Worm (Caenorhabditis elegans) whole organism, midembryonic: ENCODE measurements around the gene F55C12.19.

Experiments used
- T22C8.4 ChIP-seq: fragments of 200-800 bp; sonication (Bioruptor generic); IDR thresholded peaks from 2 replicates; pipeline ENCODE4 v1.3.6; 2022; ENCODE audit warnings: missing genetic modification characterization, missing compliant biosample characterization
- cog-1 ChIP-seq: sonication (generic microtip); optimal IDR thresholded peaks from 2 replicates; lab custom pipeline; 2016; ENCODE audit warnings: missing genetic modification characterization, missing compliant biosample characterization
- flt-1 ChIP-seq: fragments of 200-800 bp; sonication (Bioruptor generic); IDR thresholded peaks from 2 replicates; pipeline ENCODE4 v1.3.6; 2022; ENCODE audit warnings: missing genetic modification characterization, missing compliant biosample characterization
- klf-2 ChIP-seq: fragments of 200-800 bp; sonication (Bioruptor generic); conservative IDR thresholded peaks from 2 replicates; pipeline ENCODE4 v1.3.6; 2022; ENCODE audit warnings: missing genetic modification reagents, missing genetic modification characterization, missing compliant biosample characterization
- med-1 ChIP-seq: sonication (generic microtip); optimal IDR thresholded peaks from 2 replicates; lab custom pipeline; 2017; ENCODE audit warnings: missing genetic modification characterization, mild to moderate bottlenecking, missing compliant biosample characterization, antibody characterized with exemption, missing genetic modification reagents; ENCODE audit not compliant: insufficient read depth
- ref-1 ChIP-seq: fragments of 200-800 bp; sonication (Bioruptor generic); conservative IDR thresholded peaks from 2 replicates; pipeline ENCODE4 v1.3.6; 2022; ENCODE audit warnings: missing genetic modification reagents, missing genetic modification characterization, missing compliant biosample characterization
- tab-1 ChIP-seq: fragments of 200-800 bp; sonication (Bioruptor generic); IDR thresholded peaks from 2 replicates; pipeline ENCODE4 v1.3.6; 2022; ENCODE audit warnings: missing genetic modification characterization, missing compliant biosample characterization
- ztf-23 ChIP-seq: fragments of 200-800 bp; sonication (Bioruptor generic); IDR thresholded peaks from 2 replicates; pipeline ENCODE4 v1.3.6; 2022; ENCODE audit warnings: missing genetic modification reagents, missing genetic modification characterization, missing compliant biosample characterization
- ztf-29 ChIP-seq: fragments of 200-800 bp; sonication (Bioruptor generic); IDR thresholded peaks from 2 replicates; pipeline ENCODE4 v1.3.6; 2022; ENCODE audit warnings: missing genetic modification reagents, missing genetic modification characterization, missing compliant biosample characterization

F55C12.19 gene

DNA sequence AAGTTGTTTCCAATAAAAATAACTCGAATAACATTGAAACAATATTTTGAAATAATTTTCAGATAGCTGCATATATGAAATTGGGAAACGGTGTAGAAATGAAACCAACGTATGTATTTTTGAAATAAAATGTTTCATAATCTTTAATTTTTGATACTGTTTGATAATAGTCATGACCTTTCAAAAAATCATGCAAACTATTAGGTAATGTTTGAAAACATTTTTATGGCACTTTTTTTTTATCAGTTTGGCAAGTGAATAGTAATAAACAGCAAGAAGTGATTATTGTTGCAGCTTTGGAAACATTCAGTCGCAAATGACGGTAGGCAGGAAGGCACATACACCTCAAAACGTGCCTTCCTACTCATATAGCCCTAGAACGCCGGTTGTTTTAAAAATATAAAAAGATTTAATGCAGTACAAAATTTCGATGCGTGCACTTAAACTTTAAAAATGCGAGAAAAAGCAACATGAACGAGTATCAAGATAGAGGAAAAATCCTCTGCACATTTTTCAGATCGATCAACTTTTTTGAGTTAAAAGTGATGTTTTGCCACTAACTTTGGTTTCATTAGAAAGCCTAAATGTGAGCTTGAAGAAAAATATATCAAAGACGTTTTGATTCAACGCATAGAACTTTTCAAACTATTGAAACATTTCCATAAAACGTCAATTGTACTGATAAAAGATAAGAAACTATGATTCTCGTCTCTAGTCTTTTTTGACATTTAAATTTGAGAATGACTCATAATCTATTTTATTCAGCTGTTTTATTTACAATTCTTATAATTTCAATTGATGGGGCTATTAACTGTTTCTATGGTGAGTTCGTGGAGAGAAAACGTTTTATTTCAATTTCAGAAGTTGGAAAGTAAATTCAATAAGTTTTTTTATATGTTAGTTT, at the start of gene F55C12.19:
TSS of gene F55C12.19 (plus strand) at position 735 of the 904 bp plus-strand sequence.
- no peak for TF ChIP-seq ztf-23 (GFP tag; lab: Robert Waterston, UW)
- TF ChIP-seq ztf-29 (GFP tag; lab: Robert Waterston, UW), result no peak

- TF ChIP-seq cog-1 (tag; lab: Kevin White, UChicago) (no peak), med-1 (no peak), ztf-23 (GFP tag; lab: Robert Waterston, UW) (no peak), klf-2 (GFP tag; lab: Robert Waterston, UW) (no peak), flt-1 (GFP tag; lab: Robert Waterston, UW) (no peak), tab-1 (GFP tag; lab: Robert Waterston, UW) (no peak), ztf-29 (GFP tag; lab: Robert Waterston, UW) (no peak), ref-1 (GFP tag; lab: Robert Waterston, UW) (no peak), T22C8.4 (GFP tag; lab: Robert Waterston, UW) (no peak)
Observed at ce11 chrII:5816346-5816745, 49.6 kb upstream of the F55C12.19 start, which contains the start of gene ZK1248.20. Gene ZK1248.20 (plus strand): TSS chrII:5816646.

ce11 chrII:5818298-5818697, 47.6 kb upstream of the F55C12.19 start, which contains the start of gene ZK1248.4:
Gene ZK1248.4 (plus strand): TSS chrII:5818598.
- TF ChIP-seq klf-2 (GFP tag; lab: Robert Waterston, UW), result no peak

DNA sequence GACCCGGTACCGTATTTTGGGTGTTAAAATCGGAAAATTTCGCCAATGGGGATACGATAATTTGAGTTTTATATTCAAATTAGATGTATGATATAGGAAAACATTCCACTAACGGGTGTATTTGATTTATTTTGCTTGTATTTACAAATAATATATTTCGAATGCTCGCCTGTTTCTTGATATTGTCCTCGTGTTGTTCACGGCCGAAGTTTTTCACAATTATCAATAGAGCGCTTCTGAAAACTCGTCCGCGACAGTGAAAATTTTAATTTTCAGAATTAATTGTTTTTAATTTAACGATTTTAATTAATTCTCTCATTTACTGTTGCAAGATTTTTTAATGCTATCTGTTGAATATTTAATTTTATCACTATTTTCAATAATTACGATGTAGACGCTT, 46.3 kb upstream of the F55C12.19 start:
- TF ChIP-seq ref-1 (GFP tag; lab: Robert Waterston, UW) (no peak), cog-1 (tag; lab: Kevin White, UChicago) (no peak), ztf-23 (GFP tag; lab: Robert Waterston, UW) (0 out of 2 replicates have a peak, but pooled peaks have one; percentile 48), flt-1 (GFP tag; lab: Robert Waterston, UW) (peak; percentile 52; the same call in 1 of the 2 replicates)

ce11 chrII:5820282-5820762, 45.6 kb upstream of the F55C12.19 start, which contains the start of gene ehs-1:
Gene ehs-1 (plus strand): TSS chrII:5820712.
- no peak for TF ChIP-seq ref-1 (GFP tag; lab: Robert Waterston, UW)
- TF ChIP-seq cog-1 (tag; lab: Kevin White, UChicago), result no peak
- TF ChIP-seq med-1, result no peak
- no peak for TF ChIP-seq ztf-23 (GFP tag; lab: Robert Waterston, UW)
- TF ChIP-seq T22C8.4 (GFP tag; lab: Robert Waterston, UW), result no peak
- no peak for TF ChIP-seq klf-2 (GFP tag; lab: Robert Waterston, UW)
- TF ChIP-seq flt-1 (GFP tag; lab: Robert Waterston, UW), result no peak
- no peak for TF ChIP-seq ztf-29 (GFP tag; lab: Robert Waterston, UW)
- no peak for TF ChIP-seq tab-1 (GFP tag; lab: Robert Waterston, UW)

DNA sequence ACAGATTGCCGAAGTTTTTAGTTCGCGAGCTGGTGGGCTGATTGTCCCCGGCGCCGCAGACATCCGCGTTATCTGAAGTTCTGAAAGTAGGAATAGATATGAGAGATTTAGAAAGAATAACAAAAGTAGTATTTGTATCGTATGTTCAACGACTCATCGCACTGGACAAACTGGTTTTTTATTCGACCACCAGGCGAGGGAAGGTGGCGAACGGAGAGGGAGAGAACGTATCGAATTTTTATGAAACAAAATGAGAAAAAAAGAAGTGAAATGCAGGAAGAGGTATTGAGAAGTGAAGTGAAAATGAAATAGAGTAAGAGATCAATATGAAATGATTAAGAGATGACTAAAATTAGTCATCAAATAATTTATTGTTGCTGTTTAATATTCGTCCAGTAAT, 38.6 kb upstream of the F55C12.19 start, which contains the start of gene tbc-2:
TSS of gene tbc-2 (minus strand) at position 80 of the 400 bp plus-strand sequence.
- TF ChIP-seq tab-1 (GFP tag; lab: Robert Waterston, UW) (no peak), ztf-29 (GFP tag; lab: Robert Waterston, UW) (no peak), med-1 (no peak), flt-1 (GFP tag; lab: Robert Waterston, UW) (no peak), ztf-23 (GFP tag; lab: Robert Waterston, UW) (no peak), cog-1 (tag; lab: Kevin White, UChicago) (no peak), klf-2 (GFP tag; lab: Robert Waterston, UW) (no peak), ref-1 (GFP tag; lab: Robert Waterston, UW) (no peak), T22C8.4 (GFP tag; lab: Robert Waterston, UW) (no peak)

DNA sequence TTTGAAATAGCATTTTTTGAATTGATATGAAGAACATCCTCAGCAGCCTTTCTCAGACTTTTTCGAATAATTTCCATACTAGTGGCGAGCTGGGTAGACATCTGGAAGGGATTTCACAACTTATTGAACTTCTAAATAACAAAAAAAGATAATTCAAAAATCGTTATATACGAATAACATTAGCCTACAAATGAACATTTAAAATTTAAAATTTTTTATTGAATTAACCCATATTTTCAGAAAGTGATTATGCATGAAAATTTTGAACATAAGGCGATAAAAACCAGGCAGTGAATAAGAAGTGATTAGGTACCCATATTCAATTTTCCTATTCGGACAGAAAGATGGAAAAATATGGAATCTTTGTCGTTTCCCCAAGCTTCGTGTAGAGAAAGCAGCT, 37.5 kb upstream of the F55C12.19 start, which contains the start of gene ZK1248.11:
TSS of gene ZK1248.11 (minus strand) at position 101 of the 400 bp plus-strand sequence.
- TF ChIP-seq flt-1 (GFP tag; lab: Robert Waterston, UW) (no peak), ztf-23 (GFP tag; lab: Robert Waterston, UW) (no peak)

DNA sequence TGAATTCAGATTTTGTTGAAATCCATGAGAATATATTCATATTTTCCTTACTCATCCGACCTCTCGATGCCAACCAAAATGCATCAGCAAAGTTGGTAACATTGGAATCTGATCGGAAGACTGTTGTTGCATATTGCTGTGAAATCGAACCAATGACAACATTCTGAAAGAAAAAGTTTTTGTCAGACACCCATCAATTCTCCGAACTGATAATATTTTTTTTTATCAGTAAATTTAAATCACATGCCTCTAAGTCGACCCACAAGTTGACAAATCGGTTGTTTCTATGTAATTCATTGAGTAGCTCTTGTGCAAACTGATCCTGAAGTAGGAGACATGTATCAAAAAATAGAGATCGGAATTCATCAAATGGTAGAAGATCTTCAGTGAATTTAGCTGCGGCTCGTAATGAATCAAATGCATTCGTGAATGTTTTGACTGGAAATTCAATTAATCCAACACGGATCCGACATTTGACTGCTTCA, 36.0 kb upstream of the F55C12.19 start, which contains the start of gene col-74:
TSS of gene col-74 (plus strand) at position 435 of the 485 bp plus-strand sequence.
- TF ChIP-seq flt-1 (GFP tag; lab: Robert Waterston, UW), result no peak
- TF ChIP-seq ztf-29 (GFP tag; lab: Robert Waterston, UW), result no peak

ce11 chrII:5831373-5831772, 34.6 kb upstream of the F55C12.19 start:
- TF ChIP-seq T22C8.4 (GFP tag; lab: Robert Waterston, UW) (no peak), med-1 (no peak), tab-1 (GFP tag; lab: Robert Waterston, UW) (no peak), ref-1 (GFP tag; lab: Robert Waterston, UW) (no peak), cog-1 (tag; lab: Kevin White, UChicago) (no peak)

DNA sequence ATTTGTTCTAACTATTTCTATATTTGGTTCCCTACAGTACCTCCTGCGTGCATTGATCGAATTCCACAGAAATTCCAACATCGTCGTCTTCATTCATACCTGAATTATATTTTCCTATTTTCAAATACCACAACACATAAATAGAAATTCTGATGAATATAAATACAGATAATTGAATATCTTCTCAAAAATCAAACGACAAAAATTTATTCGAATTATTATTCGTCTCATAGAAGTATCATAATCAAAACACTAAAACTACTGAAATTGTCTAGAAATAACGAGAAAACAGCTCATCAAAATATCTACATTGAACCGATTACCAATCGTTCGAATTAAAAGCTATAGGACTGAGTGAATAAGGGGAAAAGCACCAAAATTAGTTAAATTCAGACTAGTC, 32.8 kb upstream of the F55C12.19 start, which contains the start of gene gtap-1:
TSS of gene gtap-1 (minus strand) at position 101 of the 400 bp plus-strand sequence.
- no peak for TF ChIP-seq klf-2 (GFP tag; lab: Robert Waterston, UW)
- TF ChIP-seq ztf-29 (GFP tag; lab: Robert Waterston, UW), result no peak
